Worm (Caenorhabditis elegans) whole organism, young adult: Measurements from ENCODE around the gene Y53F4B.27.

Source experiments
- F39B2.1 ChIP-seq: fragments of 200-800 bp; sonication (Bioruptor generic); IDR thresholded peaks from 2 replicates; pipeline ENCODE4 v1.3.6; 2022; ENCODE audit warnings: missing genetic modification reagents, missing genetic modification characterization, missing compliant biosample characterization
- Y79H2A.3 ChIP-seq: fragments of 200-800 bp; sonication (Bioruptor generic); conservative IDR thresholded peaks from 2 replicates; pipeline ENCODE4 v1.3.6; 2022; ENCODE audit warnings: missing genetic modification reagents, missing genetic modification characterization, missing compliant biosample characterization
- ccch-3 ChIP-seq: fragments of 200-800 bp; sonication (Bioruptor generic); optimal IDR thresholded peaks from 2 replicates; lab custom pipeline; 2018; ENCODE audit warnings: mild to moderate bottlenecking, missing genetic modification characterization, missing compliant biosample characterization
- madf-6 ChIP-seq: fragments of 200-800 bp; sonication (Bioruptor generic); IDR thresholded peaks from 2 replicates; pipeline ENCODE4 v1.3.6; 2022; ENCODE audit warnings: missing genetic modification reagents, missing genetic modification characterization, missing compliant biosample characterization
- mxl-1 ChIP-seq: sonication (generic microtip); optimal IDR thresholded peaks from 2 replicates; lab custom pipeline; 2016; ENCODE audit warnings: missing genetic modification characterization, missing compliant biosample characterization
- snpc-1.3 ChIP-seq: sonication (generic microtip); optimal IDR thresholded peaks from 2 replicates; lab custom pipeline; 2017; ENCODE audit warnings: missing genetic modification characterization, mild to moderate bottlenecking, missing compliant biosample characterization, antibody characterized with exemption, moderate library complexity, missing genotype, missing genetic modification reagents; ENCODE audit not compliant: insufficient read depth
- snpc-4 ChIP-seq, 5 experiments: fragments of 150-350 bp in 1 of 5; sonication (generic microtip) in 4 of 5; optimal IDR thresholded peaks; 2 replicates each; lab custom pipeline; 2014 to 2018; ENCODE audit warnings: missing genetic modification characterization in 5 of 5, missing biosample characterization in 3 of 5, antibody characterized with exemption in 2 of 5, mild to moderate bottlenecking in 2 of 5, missing compliant biosample characterization in 2 of 5, missing genotype in 2 of 5, moderate library complexity in 2 of 5, missing genetic modification reagents in 1 of 5
- ztf-28 ChIP-seq: fragments of 200-800 bp; sonication (Bioruptor generic); IDR thresholded peaks from 2 replicates; pipeline ENCODE4 v1.3.6; 2022; ENCODE audit warnings: missing genetic modification reagents, missing genetic modification characterization, missing compliant biosample characterization

- TF ChIP-seq Y79H2A.3 (GFP tag; lab: Robert Waterston, UW) = no peak
- TF ChIP-seq F39B2.1 (GFP tag; lab: Robert Waterston, UW) = no peak
- no peak for TF ChIP-seq ccch-3 (GFP tag; lab: Kevin White, UChicago)
- no peak for TF ChIP-seq snpc-1.3
- no peak for TF ChIP-seq mxl-1
- no peak for TF ChIP-seq madf-6 (GFP tag; lab: Robert Waterston, UW)
- TF ChIP-seq snpc-4 (GFP tag; optimal IDR thresholded peaks at IDR 0.05; lab: Kevin White, UChicago) = no peak
- TF ChIP-seq snpc-4 (tag; optimal IDR thresholded peaks at IDR 0.05; lab: Kevin White, UChicago) = no peak
- no peak for TF ChIP-seq ztf-28 (GFP tag; lab: Robert Waterston, UW)
These were observed 2.7 kb downstream of the Y53F4B.27 start for ce11 chrII:15148442-15148841.
